Worm (Caenorhabditis elegans) whole organism, L3 larva: Measurements from ENCODE around the gene ZK1240.1.

Source experiments
- aly-2 ChIP-seq: fragments of 150-350 bp; optimal IDR thresholded peaks from 2 replicates; lab custom pipeline; 2014; ENCODE audit warnings: missing biosample characterization, missing genetic modification characterization
- ceh-82 ChIP-seq: fragments of 150-350 bp; optimal IDR thresholded peaks from 2 replicates; lab custom pipeline; 2014; ENCODE audit warnings: missing biosample characterization, missing genetic modification characterization
- ceh-9 ChIP-seq: sonication (generic microtip); optimal IDR thresholded peaks from 2 replicates; lab custom pipeline; 2018; ENCODE audit warnings: missing biosample characterization, missing genetic modification characterization
- egl-27 ChIP-seq: sonication (generic microtip); optimal IDR thresholded peaks from 4 replicates; lab custom pipeline; 2017; ENCODE audit warnings: missing biosample characterization, missing genetic modification reagents, missing genetic modification characterization
- elt-3 ChIP-seq, 3 experiments: fragments of 150-350 bp in 1 of 3; sonication (generic microtip) in 2 of 3; optimal IDR thresholded peaks; 2 replicates in 2 of 3; 4 replicates in 1 of 3; lab custom pipeline; 2014 to 2017; ENCODE audit warnings: missing biosample characterization in 3 of 3, missing genetic modification characterization in 3 of 3
- fkh-10 ChIP-seq: sonication (generic microtip); optimal IDR thresholded peaks from 2 replicates; lab custom pipeline; 2017; ENCODE audit warnings: missing biosample characterization, missing genetic modification reagents, missing genetic modification characterization
- lin-15B ChIP-seq: fragments of 150-350 bp; optimal IDR thresholded peaks from 2 replicates; lab custom pipeline; 2014; ENCODE audit warnings: missing biosample characterization, missing genetic modification characterization
- mdl-1 ChIP-seq: fragments of 150-350 bp; optimal IDR thresholded peaks from 2 replicates; lab custom pipeline; 2014; ENCODE audit warnings: missing biosample characterization, missing genetic modification characterization
- nhr-23 ChIP-seq: fragments of 150-350 bp; optimal IDR thresholded peaks from 2 replicates; lab custom pipeline; 2014; ENCODE audit warnings: missing biosample characterization, missing genetic modification reagents, missing genetic modification characterization
- nhr-237 ChIP-seq: fragments of 150-350 bp; optimal IDR thresholded peaks from 2 replicates; lab custom pipeline; 2014; ENCODE audit warnings: missing biosample characterization, missing genetic modification characterization
- nhr-77 ChIP-seq: fragments of 150-350 bp; optimal IDR thresholded peaks from 2 replicates; lab custom pipeline; 2014; ENCODE audit warnings: missing biosample characterization, missing genetic modification characterization
- skn-1 ChIP-seq: fragments of 150-350 bp; optimal IDR thresholded peaks from 2 replicates; lab custom pipeline; 2014; ENCODE audit warnings: missing biosample characterization, missing genetic modification characterization
- unc-62 ChIP-seq: fragments of 150-350 bp; sonication (generic microtip); optimal IDR thresholded peaks from 4 replicates; lab custom pipeline; 2014; ENCODE audit warnings: missing biosample characterization, missing genetic modification reagents, missing genetic modification characterization
- ztf-11 ChIP-seq: fragments of 150-350 bp; optimal IDR thresholded peaks from 2 replicates; lab custom pipeline; 2014; ENCODE audit warnings: missing biosample characterization, missing genetic modification characterization

DNA sequence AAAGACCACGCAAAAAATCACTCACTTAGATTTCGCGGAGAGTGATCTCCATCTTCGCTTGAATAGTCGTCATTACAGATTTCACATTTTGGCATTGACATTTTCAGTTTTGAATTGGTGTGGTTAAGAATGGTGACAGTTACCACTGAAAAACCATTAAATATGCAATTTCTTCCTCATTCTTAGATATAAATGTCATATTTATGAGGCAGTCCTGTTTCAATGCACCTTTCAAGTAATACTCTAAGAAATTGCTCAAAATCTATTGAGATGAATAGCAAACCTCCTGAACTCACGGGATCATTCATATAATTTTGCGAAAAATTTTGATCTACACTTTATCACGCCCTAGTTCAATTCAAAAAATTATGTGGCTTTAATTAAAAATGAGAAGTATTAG, 37.2 kb upstream of the ZK1240.1 start, which contains the start of gene K09F6.7:
- no peak for TF ChIP-seq nhr-23 (tag; lab: Kevin White, UChicago)
- TF ChIP-seq elt-3 (tag; optimal IDR thresholded peaks at IDR 0.05; lab: Kevin White, UChicago): no peak
- TF ChIP-seq lin-15B (tag; lab: Kevin White, UChicago): no peak
- no peak for TF ChIP-seq mdl-1 (tag; lab: Kevin White, UChicago)
- no peak for TF ChIP-seq ceh-82 (tag; lab: Kevin White, UChicago)
- no peak for TF ChIP-seq nhr-237 (tag; lab: Kevin White, UChicago)
- TF ChIP-seq aly-2 (tag; lab: Kevin White, UChicago): no peak
- TF ChIP-seq ceh-9: no peak
- no peak for TF ChIP-seq ztf-11 (tag; lab: Kevin White, UChicago)
- TF ChIP-seq unc-62 (GFP tag; lab: Kevin White, UChicago): no peak
- TF ChIP-seq fkh-10: no peak
- no peak for TF ChIP-seq egl-27 (tag; lab: Kevin White, UChicago)
- no peak for TF ChIP-seq skn-1 (tag; lab: Kevin White, UChicago)
- TF ChIP-seq nhr-77 (tag; lab: Kevin White, UChicago): no peak
